Fruit fly (Drosophila melanogaster): ENCODE measurements around the gene Pfdn5.
A peak's percentile ranks its signal among the peaks of the same experiment; 100 is the strongest.

The Pfdn5 gene

DNA sequence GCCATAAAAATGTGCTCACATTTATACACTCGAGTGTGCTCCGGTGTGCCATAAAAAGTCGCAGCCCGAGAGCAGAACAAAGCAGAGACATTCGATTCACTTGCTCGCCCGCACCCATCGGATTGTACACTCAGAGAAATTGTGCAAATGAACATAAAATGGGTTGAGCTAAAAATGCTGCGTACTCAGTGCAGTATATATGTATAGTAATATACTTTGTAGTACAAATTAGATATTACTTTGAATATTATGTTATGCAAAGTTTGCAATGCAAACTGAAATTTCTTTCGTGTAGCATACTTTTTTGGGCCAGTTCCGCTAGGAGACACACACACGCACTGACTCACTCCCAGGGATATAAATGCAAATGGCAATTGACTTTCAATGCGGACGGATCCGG is 16.8 kb downstream of the Pfdn5 start (continued):
- TF ChIP-seq CG15269 (tag; optimal IDR thresholded peaks at IDR 0.05) (peak; percentile 19), oc (tag; optimal IDR thresholded peaks at IDR 0.05) (no peak), dmrt99B (tag; optimal IDR thresholded peaks at IDR 0.05) (peak; percentile 23), CG13894 (tag; optimal IDR thresholded peaks at IDR 0.05) (peak; percentile 48), cwo (GFP tag; optimal IDR thresholded peaks at IDR 0.05) (peak; percentile 29), CG18619 (GFP tag; optimal IDR thresholded peaks at IDR 0.05) (peak; percentile 0), Atf6 (GFP tag; IDR thresholded peaks at IDR 0.05) (0 out of 2 replicates have a peak, but pooled peaks have one; percentile 35), ham (GFP tag; IDR thresholded peaks at IDR 0.05) (no peak), CG15514 (GFP tag; optimal IDR thresholded peaks at IDR 0.05) (peak; percentile 17), Hr78 (GFP tag; optimal IDR thresholded peaks at IDR 0.05) (no peak), scrt (GFP tag; optimal IDR thresholded peaks at IDR 0.05) (peak; percentile 16), CG32532 (GFP tag; IDR thresholded peaks at IDR 0.05) (0 out of 2 replicates have a peak, but pooled peaks have one; percentile 38), sob (GFP tag; IDR thresholded peaks at IDR 0.05) (peak; percentile 49; the same call in 1 of the 2 replicates), lab (GFP tag; optimal IDR thresholded peaks at IDR 0.05) (peak; percentile 72), CG8089 (GFP tag; optimal IDR thresholded peaks at IDR 0.05) (no peak), Fer3 (tag; optimal IDR thresholded peaks at IDR 0.05) (peak; percentile 17), CG9932 (GFP tag; IDR thresholded peaks at IDR 0.05) (peak; percentile 41; the same call in 1 of the 2 replicates), Fer1 (GFP tag; optimal IDR thresholded peaks at IDR 0.05) (peak; percentile 49), zf30C (GFP tag; optimal IDR thresholded peaks at IDR 0.05) (no peak), grau (tag; optimal IDR thresholded peaks at IDR 0.05) (peak; percentile 37), gem (tag; optimal IDR thresholded peaks at IDR 0.05) (peak; percentile 34), mam (GFP tag; optimal IDR thresholded peaks at IDR 0.05) (no peak), CG17912 (GFP tag; optimal IDR thresholded peaks at IDR 0.05) (no peak), hb (GFP tag; IDR thresholded peaks at IDR 0.05; ENCODE audit: partially characterized antibody) (no peak), CG6813 (GFP tag; optimal IDR thresholded peaks at IDR 0.05) (no peak), H15 (GFP tag; IDR thresholded peaks at IDR 0.05) (0 out of 3 replicates have a peak, but pooled peaks have one; percentile 11), Eip74EF (GFP tag; optimal IDR thresholded peaks at IDR 0.05) (no peak), slbo (GFP tag; IDR thresholded peaks at IDR 0.05) (peak; percentile 45; the same call in 1 of the 2 replicates), pho (GFP tag; optimal IDR thresholded peaks at IDR 0.05) (peak; percentile 14), gro (GFP tag; optimal IDR thresholded peaks at IDR 0.05) (no peak), lmd (GFP tag; IDR thresholded peaks at IDR 0.05) (peak; percentile 18; the same call in 1 of the 2 replicates), Nf-YB (GFP tag; optimal IDR thresholded peaks at IDR 0.05) (no peak), MESR4 (GFP tag; optimal IDR thresholded peaks at IDR 0.05) (no peak)

- 0 out of 2 replicates have a peak, but pooled peaks have one; percentile 12 for TF ChIP-seq CG17612 (GFP tag; IDR thresholded peaks at IDR 0.05)
- TF ChIP-seq sisA (GFP tag; IDR thresholded peaks at IDR 0.05): peak; percentile 35
- no peak for TF ChIP-seq Dp (GFP tag; optimal IDR thresholded peaks at IDR 0.05)
- TF ChIP-seq CG2678 (tag; optimal IDR thresholded peaks at IDR 0.05): peak; percentile 2
- TF ChIP-seq yki (optimal IDR thresholded peaks at IDR 0.05): no peak
- TF ChIP-seq odd (GFP tag; optimal IDR thresholded peaks at IDR 0.05): no peak
- TF ChIP-seq CG9727 (GFP tag; optimal IDR thresholded peaks at IDR 0.05): peak; percentile 16
- no peak for TF ChIP-seq Ravus (GFP tag; IDR thresholded peaks at IDR 0.05)
- TF ChIP-seq CG3281 (GFP tag; optimal IDR thresholded peaks at IDR 0.05): no peak
- TF ChIP-seq tna (GFP tag; IDR thresholded peaks at IDR 0.05; ENCODE audit: partially characterized antibody): no peak
- TF ChIP-seq CG12769 (tag; optimal IDR thresholded peaks at IDR 0.05): no peak
- peak; percentile 12 for TF ChIP-seq phol (tag; optimal IDR thresholded peaks at IDR 0.05)
- TF ChIP-seq gfzf (GFP tag; optimal IDR thresholded peaks at IDR 0.05): no peak
- no peak for TF ChIP-seq Myb (GFP tag; optimal IDR thresholded peaks at IDR 0.05)
- TF ChIP-seq CG18262 (tag; optimal IDR thresholded peaks at IDR 0.05): no peak
- no peak for TF ChIP-seq BEAF-32 (GFP tag; optimal IDR thresholded peaks at IDR 0.05)
- no peak for TF ChIP-seq gt (GFP tag; IDR thresholded peaks at IDR 0.05)
- no peak for TF ChIP-seq fu2 (GFP tag; optimal IDR thresholded peaks at IDR 0.05)
These were observed 28.5 kb downstream of the Pfdn5 start for dm6 chr3R:22515384-22515783.

All from whole organism, embryonic.